Fruit fly (Drosophila melanogaster): ENCODE results near the gene Gga.

DNA sequence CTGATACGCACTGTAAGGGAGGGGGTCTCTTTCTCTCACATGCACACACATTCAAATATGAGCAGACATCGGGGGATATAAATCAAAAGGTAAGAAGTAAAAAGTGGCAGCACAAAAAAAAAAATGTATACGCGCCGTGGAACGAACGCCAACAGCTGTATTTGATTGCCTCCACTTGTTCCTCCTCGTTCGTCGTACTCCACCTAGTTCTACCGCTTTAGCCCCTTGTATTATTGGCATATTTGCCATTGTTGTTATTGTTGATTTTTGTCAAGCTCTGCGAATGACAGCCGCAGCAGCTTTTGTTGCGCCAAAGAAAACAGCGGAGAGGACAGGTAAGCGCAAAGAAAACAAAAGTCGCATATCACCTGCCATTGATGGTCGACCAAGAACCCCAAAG is 36.0 kb downstream of the Gga start:
- TF ChIP-seq Myc (optimal IDR thresholded peaks at IDR 0.05), result no peak
- TF ChIP-seq HLH106 (tag; optimal IDR thresholded peaks at IDR 0.05), result no peak
- TF ChIP-seq woc (GFP tag; optimal IDR thresholded peaks at IDR 0.05), result peak; percentile 0
- TF ChIP-seq Jra (GFP tag; optimal IDR thresholded peaks at IDR 0.05), result no peak
- TF ChIP-seq Hnf4 (GFP tag; optimal IDR thresholded peaks at IDR 0.05), result peak; percentile 20
- no peak for TF ChIP-seq Dif (GFP tag; optimal IDR thresholded peaks at IDR 0.05; ENCODE audit: partially characterized antibody)

Measured in whole organism, wandering third instar larva.